Worm (Caenorhabditis elegans) whole organism, midembryonic: ENCODE results near the gene oac-15.

Experiments
- cog-1 ChIP-seq: sonication (generic microtip); optimal IDR thresholded peaks from 2 replicates; lab custom pipeline; 2016; ENCODE audit warnings: missing genetic modification characterization, missing compliant biosample characterization
- flt-1 ChIP-seq: fragments of 200-800 bp; sonication (Bioruptor generic); IDR thresholded peaks from 2 replicates; pipeline ENCODE4 v1.3.6; 2022; ENCODE audit warnings: missing genetic modification characterization, missing compliant biosample characterization
- klf-2 ChIP-seq: fragments of 200-800 bp; sonication (Bioruptor generic); conservative IDR thresholded peaks from 2 replicates; pipeline ENCODE4 v1.3.6; 2022; ENCODE audit warnings: missing genetic modification reagents, missing genetic modification characterization, missing compliant biosample characterization
- med-1 ChIP-seq: sonication (generic microtip); optimal IDR thresholded peaks from 2 replicates; lab custom pipeline; 2017; ENCODE audit warnings: missing genetic modification characterization, mild to moderate bottlenecking, missing compliant biosample characterization, antibody characterized with exemption, missing genetic modification reagents; ENCODE audit not compliant: insufficient read depth

DNA sequence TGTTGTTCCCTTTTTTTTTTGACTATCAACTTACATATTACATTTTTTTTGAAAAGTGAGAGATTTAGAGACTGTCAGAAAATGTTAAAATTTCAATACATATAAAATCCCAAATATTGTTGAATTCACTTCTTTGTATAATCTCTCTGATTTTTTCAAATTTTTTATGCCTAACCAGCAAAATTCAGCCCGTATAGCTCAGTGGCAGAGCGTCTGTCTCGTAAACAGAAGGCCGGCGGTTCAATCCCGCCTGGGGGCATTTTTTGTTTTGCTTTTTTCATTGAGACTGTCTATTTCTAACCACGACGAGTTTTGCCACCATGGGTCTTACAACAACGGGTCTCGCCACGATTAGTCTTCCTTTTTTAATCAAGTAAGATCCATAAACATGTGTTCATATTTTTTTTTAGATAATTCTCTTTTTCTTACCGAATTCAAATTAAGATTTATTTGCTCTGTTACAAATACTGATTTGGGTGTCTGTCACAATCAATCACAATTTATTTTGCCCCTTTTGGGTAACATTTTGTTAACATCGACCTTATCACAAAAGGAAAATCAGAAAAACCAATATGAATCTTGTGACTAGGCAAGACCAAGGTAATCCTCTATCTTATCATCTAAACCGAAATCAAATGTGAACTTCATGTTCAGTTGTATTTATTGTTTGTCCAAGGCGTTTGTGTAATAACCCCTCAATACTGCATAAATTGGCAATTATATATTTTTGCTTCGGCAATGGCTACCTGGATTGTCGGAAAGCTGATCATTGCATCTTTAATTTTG lies 9.4 kb upstream of the oac-15 start, which contains the start of gene glc-1:
- no peak for TF ChIP-seq flt-1 (GFP tag; lab: Robert Waterston, UW)
- no peak for TF ChIP-seq klf-2 (GFP tag; lab: Robert Waterston, UW)
- TF ChIP-seq cog-1 (tag; lab: Kevin White, UChicago) = no peak
- TF ChIP-seq med-1 = no peak
